Worm (Caenorhabditis elegans) whole organism, mixed stage, embryonic: ENCODE data around the gene rde-4.

Experiments
- M03D4.4 ChIP-seq: sonication (generic microtip); optimal IDR thresholded peaks from 2 replicates; lab custom pipeline; 2017; ENCODE audit warnings: mild to moderate bottlenecking, missing genetic modification characterization, missing compliant biosample characterization
- bed-3 ChIP-seq: fragments of 200-800 bp; sonication (Bioruptor generic); optimal IDR thresholded peaks from 3 replicates; lab custom pipeline; 2018; ENCODE audit warnings: mild to moderate bottlenecking, missing genetic modification characterization, moderate library complexity, missing compliant biosample characterization
- blmp-1 ChIP-seq: fragments of 150-350 bp; optimal IDR thresholded peaks from 2 replicates; lab custom pipeline; 2014; ENCODE audit warnings: missing biosample characterization, missing genetic modification characterization
- ceh-39 ChIP-seq: fragments of 150-350 bp; optimal IDR thresholded peaks from 2 replicates; lab custom pipeline; 2014; ENCODE audit warnings: missing biosample characterization, missing genetic modification characterization
- ceh-43 ChIP-seq: fragments of 200-800 bp; sonication (Bioruptor generic); optimal IDR thresholded peaks from 2 replicates; lab custom pipeline; 2018; ENCODE audit warnings: mild to moderate bottlenecking, missing genetic modification characterization, moderate library complexity, missing compliant biosample characterization
- ceh-83 ChIP-seq: fragments of 200-800 bp; sonication (Bioruptor generic); optimal IDR thresholded peaks from 2 replicates; lab custom pipeline; 2018; ENCODE audit warnings: mild to moderate bottlenecking, missing genetic modification characterization, missing compliant biosample characterization
- ces-1 ChIP-seq: fragments of 150-350 bp; optimal IDR thresholded peaks from 2 replicates; lab custom pipeline; 2014; ENCODE audit warnings: missing biosample characterization, missing genetic modification reagents, missing genetic modification characterization
- drap-1 ChIP-seq: fragments of 200-800 bp; sonication (Bioruptor generic); optimal IDR thresholded peaks from 3 replicates; lab custom pipeline; 2018; ENCODE audit warnings: mild to moderate bottlenecking, missing genetic modification characterization, missing compliant biosample characterization
- elt-1 ChIP-seq: sonication (generic microtip); optimal IDR thresholded peaks from 2 replicates; lab custom pipeline; 2017; ENCODE audit warnings: missing genetic modification characterization, mild to moderate bottlenecking, missing compliant biosample characterization, antibody characterized with exemption, moderate library complexity, borderline replicate concordance; ENCODE audit not compliant: insufficient read depth
- elt-3 ChIP-seq: fragments of 150-350 bp; optimal IDR thresholded peaks from 2 replicates; lab custom pipeline; 2014; ENCODE audit warnings: missing biosample characterization, missing genetic modification characterization
- flh-1 ChIP-seq: fragments of 200-800 bp; sonication (Bioruptor generic); optimal IDR thresholded peaks from 2 replicates; lab custom pipeline; 2018; ENCODE audit warnings: mild to moderate bottlenecking, missing genetic modification characterization, moderate library complexity, missing compliant biosample characterization
- ham-2 ChIP-seq: fragments of 200-800 bp; sonication (Bioruptor generic); optimal IDR thresholded peaks from 2 replicates; lab custom pipeline; 2018; ENCODE audit warnings: mild to moderate bottlenecking, missing genetic modification characterization, missing compliant biosample characterization
- hlh-1 ChIP-seq: fragments of 150-350 bp; optimal IDR thresholded peaks from 2 replicates; lab custom pipeline; 2014; ENCODE audit warnings: missing biosample characterization, missing genetic modification reagents, missing genetic modification characterization
- lin-13 ChIP-seq: fragments of 150-350 bp; optimal IDR thresholded peaks from 2 replicates; lab custom pipeline; 2014; ENCODE audit warnings: missing biosample characterization, missing genetic modification characterization
- lin-32 ChIP-seq: fragments of 200-800 bp; sonication (Bioruptor generic); optimal IDR thresholded peaks from 2 replicates; lab custom pipeline; 2018; ENCODE audit warnings: mild to moderate bottlenecking, missing genetic modification characterization, missing compliant biosample characterization
- lsy-2 ChIP-seq: fragments of 150-350 bp; optimal IDR thresholded peaks from 2 replicates; lab custom pipeline; 2014; ENCODE audit warnings: missing biosample characterization, missing genetic modification characterization
- mab-5 ChIP-seq: fragments of 150-350 bp; optimal IDR thresholded peaks from 2 replicates; lab custom pipeline; 2014; ENCODE audit warnings: missing biosample characterization, missing genetic modification characterization
- mep-1 ChIP-seq: fragments of 150-350 bp; optimal IDR thresholded peaks from 2 replicates; lab custom pipeline; 2017; ENCODE audit warnings: missing biosample characterization, missing genetic modification reagents, missing genetic modification characterization, inconsistent platforms
- nhr-2 ChIP-seq: fragments of 150-350 bp; optimal IDR thresholded peaks from 2 replicates; lab custom pipeline; 2014; ENCODE audit warnings: missing biosample characterization, missing genetic modification characterization
- nhr-28 ChIP-seq: fragments of 150-350 bp; optimal IDR thresholded peaks from 2 replicates; lab custom pipeline; 2014; ENCODE audit warnings: missing biosample characterization, missing genetic modification characterization
- nhr-76 ChIP-seq: sonication (generic microtip); optimal IDR thresholded peaks from 2 replicates; lab custom pipeline; 2017; ENCODE audit warnings: missing biosample characterization, missing genetic modification characterization
- pha-4 ChIP-seq: fragments of 150-350 bp; optimal IDR thresholded peaks from 2 replicates; lab custom pipeline; 2018; ENCODE audit warnings: missing biosample characterization, missing genetic modification reagents, missing genetic modification characterization
- sem-2 ChIP-seq: fragments of 200-800 bp; sonication (Bioruptor generic); optimal IDR thresholded peaks from 2 replicates; lab custom pipeline; 2018; ENCODE audit warnings: mild to moderate bottlenecking, missing genetic modification characterization, missing compliant biosample characterization
- sptf-1 ChIP-seq: sonication (generic microtip); optimal IDR thresholded peaks from 2 replicates; lab custom pipeline; 2017; ENCODE audit warnings: mild to moderate bottlenecking, missing genetic modification characterization, moderate library complexity, missing compliant biosample characterization
- tbx-8 ChIP-seq: fragments of 200-800 bp; sonication (Bioruptor generic); optimal IDR thresholded peaks from 2 replicates; lab custom pipeline; 2018; ENCODE audit warnings: mild to moderate bottlenecking, missing genetic modification characterization, moderate library complexity, missing compliant biosample characterization
- unc-120 ChIP-seq: sonication (generic microtip); optimal IDR thresholded peaks from 2 replicates; lab custom pipeline; 2017; ENCODE audit warnings: missing genetic modification characterization, missing compliant biosample characterization; ENCODE audit not compliant: poor library complexity, severe bottlenecking
- unc-39 ChIP-seq: fragments of 150-350 bp; optimal IDR thresholded peaks from 2 replicates; lab custom pipeline; 2014; ENCODE audit warnings: missing biosample characterization, missing genetic modification characterization
- unc-62 ChIP-seq: fragments of 150-350 bp; optimal IDR thresholded peaks from 2 replicates; lab custom pipeline; 2014; ENCODE audit warnings: missing biosample characterization, missing genetic modification reagents, missing genetic modification characterization
- zip-8 ChIP-seq: fragments of 150-350 bp; optimal IDR thresholded peaks from 2 replicates; lab custom pipeline; 2014; ENCODE audit warnings: missing biosample characterization, missing genetic modification characterization
- ztf-11 ChIP-seq: fragments of 150-350 bp; optimal IDR thresholded peaks from 2 replicates; lab custom pipeline; 2014; ENCODE audit warnings: missing biosample characterization, missing genetic modification characterization

rde-4 gene

ce11 chrIII:10202391-10202790 lies 16.1 kb downstream of the rde-4 start:
- TF ChIP-seq unc-62: no peak
- TF ChIP-seq lsy-2 (tag; lab: Kevin White, UChicago): no peak
- TF ChIP-seq drap-1: no peak
- TF ChIP-seq ces-1 (GFP tag; lab: Kevin White, UChicago): no peak
- no peak for TF ChIP-seq ceh-39 (tag; lab: Kevin White, UChicago)
- no peak for TF ChIP-seq unc-120 (tag; lab: Kevin White, UChicago)
- TF ChIP-seq elt-3: no peak
- no peak for TF ChIP-seq ztf-11 (tag; lab: Kevin White, UChicago)
- TF ChIP-seq bed-3: no peak

- TF ChIP-seq ztf-11 (tag; lab: Kevin White, UChicago): no peak
- TF ChIP-seq sem-2 (GFP tag; lab: Kevin White, UChicago): no peak
- TF ChIP-seq elt-1 (tag; lab: Kevin White, UChicago): no peak
- TF ChIP-seq nhr-28 (tag; lab: Kevin White, UChicago): no peak
- TF ChIP-seq lin-32 (GFP tag; lab: Kevin White, UChicago): no peak
- no peak for TF ChIP-seq M03D4.4 (tag; lab: Kevin White, UChicago)
- TF ChIP-seq nhr-2 (tag; lab: Kevin White, UChicago): no peak
- TF ChIP-seq flh-1 (GFP tag; lab: Kevin White, UChicago): no peak
- no peak for TF ChIP-seq sptf-1 (tag; lab: Kevin White, UChicago)
- no peak for TF ChIP-seq pha-4
- no peak for TF ChIP-seq zip-8 (tag; lab: Kevin White, UChicago)
- no peak for TF ChIP-seq unc-120 (tag; lab: Kevin White, UChicago)
- no peak for TF ChIP-seq mep-1 (tag; lab: Kevin White, UChicago)
- TF ChIP-seq unc-62: no peak
- no peak for TF ChIP-seq nhr-76 (tag; lab: Kevin White, UChicago)
- no peak for TF ChIP-seq blmp-1
- no peak for TF ChIP-seq drap-1
- TF ChIP-seq, all 35 proteins: peak for 0
Observed at ce11 chrIII:10201235-10201634, 17.2 kb downstream of the rde-4 start, which contains the start of the genes T20G5.13 and T20G5.12. Gene T20G5.13, minus strand, starts transcription at chrIII:10201335. Gene T20G5.12, plus strand, starts transcription at chrIII:10201604.

- TF ChIP-seq flh-1 (GFP tag; lab: Kevin White, UChicago): no peak
- no peak for TF ChIP-seq drap-1
- no peak for TF ChIP-seq unc-120 (tag; lab: Kevin White, UChicago)
- no peak for TF ChIP-seq ztf-11 (tag; lab: Kevin White, UChicago)
- TF ChIP-seq unc-62: no peak
- TF ChIP-seq ceh-83 (GFP tag; lab: Kevin White, UChicago): no peak
- no peak for TF ChIP-seq lin-32 (GFP tag; lab: Kevin White, UChicago)
- TF ChIP-seq tbx-8: no peak
Observed at ce11 chrIII:10199052-10199451, 19.4 kb downstream of the rde-4 start, which contains the start of gene T20G5.8. Gene T20G5.8, plus strand, starts transcription at chrIII:10199352.

- TF ChIP-seq tbx-8 (no peak), elt-3 (no peak), lin-13 (no peak), unc-39 (tag; lab: Kevin White, UChicago) (no peak), ceh-43 (no peak), unc-62 (no peak), ceh-83 (GFP tag; lab: Kevin White, UChicago) (no peak), mab-5 (tag; lab: Kevin White, UChicago) (no peak), bed-3 (no peak)
Observed at ce11 chrIII:10197416-10197815, 21.0 kb downstream of the rde-4 start, which contains the start of gene dod-6. Gene dod-6, plus strand, starts transcription at chrIII:10197716.

- peak; percentile 39 for TF ChIP-seq zip-8 (tag; lab: Kevin White, UChicago)
- no peak for TF ChIP-seq ham-2 (GFP tag; lab: Kevin White, UChicago)
Observed at ce11 chrIII:10196796-10197195, 21.6 kb downstream of the rde-4 start.

- TF ChIP-seq ceh-83 (GFP tag; lab: Kevin White, UChicago): no peak
- TF ChIP-seq unc-62: no peak
- TF ChIP-seq bed-3: no peak
- no peak for TF ChIP-seq mep-1 (tag; lab: Kevin White, UChicago)
- TF ChIP-seq drap-1: no peak
- TF ChIP-seq hlh-1 (tag; lab: Kevin White, UChicago): no peak
- TF ChIP-seq flh-1 (GFP tag; lab: Kevin White, UChicago): no peak
- TF ChIP-seq ztf-11 (tag; lab: Kevin White, UChicago): no peak
- no peak for TF ChIP-seq ces-1 (GFP tag; lab: Kevin White, UChicago)
- TF ChIP-seq unc-120 (tag; lab: Kevin White, UChicago): no peak
- no peak for TF ChIP-seq M03D4.4 (tag; lab: Kevin White, UChicago)
- no peak for TF ChIP-seq nhr-28 (tag; lab: Kevin White, UChicago)
- TF ChIP-seq ceh-43: no peak
- no peak for TF ChIP-seq nhr-76 (tag; lab: Kevin White, UChicago)
- no peak for TF ChIP-seq lsy-2 (tag; lab: Kevin White, UChicago)
Observed at ce11 chrIII:10195911-10196310, 22.5 kb downstream of the rde-4 start.
